Fruit fly (Drosophila melanogaster): ENCODE data around the gene tey.

The tey gene

DNA sequence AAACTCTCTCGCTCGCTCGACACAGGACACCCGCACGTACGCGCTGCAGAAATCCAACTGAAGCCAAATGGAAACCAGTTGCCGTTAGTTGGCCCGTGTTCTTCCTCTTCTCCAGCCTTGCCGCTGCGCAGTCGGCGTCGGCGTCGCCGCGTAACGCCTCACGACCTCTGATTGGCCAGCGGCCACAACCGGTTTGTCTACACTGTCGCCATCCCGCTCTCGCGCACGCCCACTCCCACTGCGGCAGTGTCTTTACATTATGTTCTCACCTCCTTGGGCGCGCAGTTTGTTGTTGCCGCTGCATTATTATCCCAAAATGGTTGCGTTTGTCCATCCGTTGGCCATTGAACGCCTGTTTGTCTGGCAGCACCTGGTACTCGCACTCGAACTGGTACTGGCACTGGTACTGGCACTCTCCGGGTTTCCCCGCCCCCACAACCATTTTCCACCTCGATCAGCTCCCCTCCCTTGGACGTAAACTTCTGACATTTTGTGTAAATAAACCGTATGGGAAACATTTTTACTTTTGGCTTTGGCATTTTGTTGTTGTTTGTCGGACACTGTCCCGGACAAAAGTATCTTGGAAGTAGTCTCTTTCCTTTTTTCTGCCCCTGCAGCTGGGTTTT is at the start of gene tey (continued):
- no peak for TF ChIP-seq CG2116 (GFP tag; optimal IDR thresholded peaks at IDR 0.05)
- no peak for TF ChIP-seq Hr3 (GFP tag; optimal IDR thresholded peaks at IDR 0.05)
- no peak for TF ChIP-seq Sox100B (GFP tag; optimal IDR thresholded peaks at IDR 0.05)
- TF ChIP-seq crol (GFP tag; IDR thresholded peaks at IDR 0.05) = peak; percentile 75
- no peak for TF ChIP-seq CG11504 (tag; optimal IDR thresholded peaks at IDR 0.05)
- no peak for TF ChIP-seq CG8359 (GFP tag; optimal IDR thresholded peaks at IDR 0.05; ENCODE audit: borderline replicate concordance)
- no peak for TF ChIP-seq CG1602 (GFP tag; optimal IDR thresholded peaks at IDR 0.05)
- no peak for TF ChIP-seq amos (GFP tag; IDR thresholded peaks at IDR 0.05; ENCODE audit: partially characterized antibody)
- no peak for TF ChIP-seq CG15269 (tag; optimal IDR thresholded peaks at IDR 0.05)
- no peak for TF ChIP-seq mam (GFP tag; optimal IDR thresholded peaks at IDR 0.05)
- TF ChIP-seq zfh2 (GFP tag; optimal IDR thresholded peaks at IDR 0.05) = no peak
- no peak for TF ChIP-seq Hmr (GFP tag; optimal IDR thresholded peaks at IDR 0.05)
- no peak for TF ChIP-seq CG16813 (GFP tag; IDR thresholded peaks at IDR 0.05; ENCODE audit: partially characterized antibody)
- no peak for TF ChIP-seq Stat92E (GFP tag; optimal IDR thresholded peaks at IDR 0.05)
- TF ChIP-seq CG13296 (GFP tag; optimal IDR thresholded peaks at IDR 0.05) = no peak
- TF ChIP-seq HLHmδ (GFP tag; optimal IDR thresholded peaks at IDR 0.05) = no peak
- no peak for TF ChIP-seq CG17568 (GFP tag; optimal IDR thresholded peaks at IDR 0.05)
- TF ChIP-seq CG8765 (GFP tag; IDR thresholded peaks at IDR 0.05) = peak; percentile 22; the same call in 1 of the 2 replicates
- no peak for TF ChIP-seq CG18599 (GFP tag; optimal IDR thresholded peaks at IDR 0.05)
- TF ChIP-seq nerfin-2 (GFP tag; IDR thresholded peaks at IDR 0.05; ENCODE audit: partially characterized antibody) = peak; percentile 13; the same call in 1 of the 2 replicates
- TF ChIP-seq Abd-B (GFP tag; optimal IDR thresholded peaks at IDR 0.05) = no peak
- TF ChIP-seq Nf-YB (GFP tag; optimal IDR thresholded peaks at IDR 0.05) = peak; percentile 99
- TF ChIP-seq zen (tag; optimal IDR thresholded peaks at IDR 0.05) = peak; percentile 29
- no peak for TF ChIP-seq hth (optimal IDR thresholded peaks at IDR 0.05)
- TF ChIP-seq lov (optimal IDR thresholded peaks at IDR 0.05) = no peak
- TF ChIP-seq lov (GFP tag; IDR thresholded peaks at IDR 0.05) = 0 out of 3 replicates have a peak, but pooled peaks have one; percentile 11
- TF ChIP-seq CG14050 (GFP tag; IDR thresholded peaks at IDR 0.05) = no peak
- TF ChIP-seq chinmo (GFP tag; IDR thresholded peaks at IDR 0.05; ENCODE audit: partially characterized antibody) = 0 out of 4 replicates have a peak, but pooled peaks have one; percentile 36
- TF ChIP-seq Myb (GFP tag; optimal IDR thresholded peaks at IDR 0.05) = no peak
- TF ChIP-seq phol (tag; optimal IDR thresholded peaks at IDR 0.05) = peak; percentile 25
- TF ChIP-seq Scr (GFP tag; IDR thresholded peaks at IDR 0.05; ENCODE audit: partially characterized antibody) = no peak
- no peak for TF ChIP-seq CG8290 (GFP tag; optimal IDR thresholded peaks at IDR 0.05)
- TF ChIP-seq CG8290 (tag; optimal IDR thresholded peaks at IDR 0.05) = no peak
- peak; percentile 61 for TF ChIP-seq D (optimal IDR thresholded peaks at IDR 0.05)
- no peak for TF ChIP-seq D (GFP tag; optimal IDR thresholded peaks at IDR 0.05)
- TF ChIP-seq insv (GFP tag; optimal IDR thresholded peaks at IDR 0.05) = peak in 1 of 2 experiments; percentile 79
- no peak for TF ChIP-seq fru (optimal IDR thresholded peaks at IDR 0.05)
- no peak for TF ChIP-seq CG5245 (GFP tag; optimal IDR thresholded peaks at IDR 0.05)
- no peak for TF ChIP-seq GATAe (GFP tag; conservative IDR thresholded peaks at IDR 0.05)
- TF ChIP-seq hb (GFP tag; IDR thresholded peaks at IDR 0.05; ENCODE audit: partially characterized antibody) = no peak
- no peak for TF ChIP-seq kay (GFP tag; optimal IDR thresholded peaks at IDR 0.05)
- TF ChIP-seq tx (GFP tag; optimal IDR thresholded peaks at IDR 0.05) = no peak
- no peak for TF ChIP-seq kni (GFP tag; optimal IDR thresholded peaks at IDR 0.05)
- no peak for TF ChIP-seq p53 (GFP tag; optimal IDR thresholded peaks at IDR 0.05)
- peak; percentile 31 for TF ChIP-seq sens (GFP tag)
- TF ChIP-seq Blimp-1 (GFP tag; optimal IDR thresholded peaks at IDR 0.05) = no peak
- TF ChIP-seq E2f2 (GFP tag; IDR thresholded peaks at IDR 0.05) = no peak
- no peak for TF ChIP-seq maf-S (GFP tag; optimal IDR thresholded peaks at IDR 0.05)
- no peak for TF ChIP-seq CG10959 (GFP tag; IDR thresholded peaks at IDR 0.05)
- 0 out of 3 replicates have a peak, but pooled peaks have one; percentile 20 for TF ChIP-seq Opbp (GFP tag; IDR thresholded peaks at IDR 0.05; ENCODE audit: partially characterized antibody)
